Worm (Caenorhabditis elegans): ENCODE results near the gene T10G3.1.

T10G3.1 gene

ce11 chrV:13472062-13472461 is 1.4 kb downstream of the T10G3.1 start:
- TF ChIP-seq sptf-2 (GFP tag; optimal IDR thresholded peaks at IDR 0.05) (no peak), ztf-6 (GFP tag; IDR thresholded peaks at IDR 0.05) (no peak), ceh-91 (GFP tag; IDR thresholded peaks at IDR 0.05) (no peak), aptf-3 (GFP tag; IDR thresholded peaks at IDR 0.05) (no peak), snpc-1.3 (tag; optimal IDR thresholded peaks at IDR 0.05; ENCODE audit: insufficient read depth) (no peak), nfya-2 (GFP tag; IDR thresholded peaks at IDR 0.05) (no peak), ztf-26 (tag; optimal IDR thresholded peaks at IDR 0.05) (no peak), chd-7 (tag; optimal IDR thresholded peaks at IDR 0.05) (no peak), ama-1 (optimal IDR thresholded peaks at IDR 0.05) (no peak), ama-1 (GFP tag; optimal IDR thresholded peaks at IDR 0.05) (no peak)

DNA sequence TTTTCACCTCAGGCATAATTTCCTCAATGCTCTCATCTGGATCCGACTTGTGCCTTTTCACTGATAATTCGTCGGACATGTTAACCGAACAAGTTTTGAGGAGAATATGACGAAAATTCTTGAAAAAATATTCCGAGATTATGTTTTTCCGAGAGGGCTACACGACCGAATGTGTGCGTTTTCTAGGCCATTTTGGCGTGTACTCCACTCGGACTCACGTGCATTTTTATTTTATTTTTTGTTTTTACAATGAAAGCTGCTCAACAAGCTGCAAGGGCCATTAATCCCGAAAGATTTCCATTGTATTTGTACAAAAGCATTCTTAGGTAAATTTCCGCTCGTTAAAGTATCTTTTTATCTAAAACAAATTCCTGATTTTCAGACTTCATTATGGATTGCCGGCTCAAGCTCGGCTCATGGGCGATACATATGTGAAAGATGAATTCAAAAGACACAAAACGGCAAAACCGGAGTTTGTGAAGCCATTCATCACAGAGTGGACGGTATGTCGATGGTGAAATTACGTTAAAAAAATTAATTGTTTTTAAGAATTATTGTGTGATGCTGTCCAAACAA is 5.2 kb downstream of the T10G3.1 start, which contains the start of the genes F25H9.6 and F25H9.7:
Gene F25H9.6 (minus strand): TSS at position 172 of the 576 bp plus-strand sequence.
Gene F25H9.7 (plus strand): TSS at position 187 of the 576 bp plus-strand sequence.
- TF ChIP-seq ekl-4 (GFP tag; IDR thresholded peaks at IDR 0.05) = peak; percentile 59; the same call in 1 of the 2 replicates
- TF ChIP-seq ceh-91 (GFP tag; IDR thresholded peaks at IDR 0.05) = peak; percentile 51; the same call in 1 of the 2 replicates
- peak; percentile 70; the same call in 1 of the 2 replicates for TF ChIP-seq pbrm-1 (GFP tag; IDR thresholded peaks at IDR 0.05)
- peak; percentile 51 for TF ChIP-seq snpc-3.4 (tag; optimal IDR thresholded peaks at IDR 0.05)
- peak; percentile 77 for TF ChIP-seq let-526 (GFP tag; IDR thresholded peaks at IDR 0.05)
- no peak for TF ChIP-seq zfh-2 (GFP tag; conservative IDR thresholded peaks at IDR 0.05)
- TF ChIP-seq egrh-3 (GFP tag; IDR thresholded peaks at IDR 0.05) = no peak; the same call in 1 of the 2 replicates
- 0 out of 2 replicates have a peak, but pooled peaks have one; percentile 58 for TF ChIP-seq nhr-120 (GFP tag; IDR thresholded peaks at IDR 0.05)
- TF ChIP-seq attf-6 (GFP tag; IDR thresholded peaks at IDR 0.05) = peak; percentile 66
- peak; percentile 77 for TF ChIP-seq lin-40 (tag; optimal IDR thresholded peaks at IDR 0.05)
- peak; percentile 52 for TF ChIP-seq lsl-1 (GFP tag; optimal IDR thresholded peaks at IDR 0.05)
- TF ChIP-seq rpc-1 (optimal IDR thresholded peaks at IDR 0.05) = no peak
- no peak for TF ChIP-seq rpc-1 (tag; optimal IDR thresholded peaks at IDR 0.05)
- 0 out of 2 replicates have a peak, but pooled peaks have one; percentile 36 for TF ChIP-seq ceh-40 (GFP tag; IDR thresholded peaks at IDR 0.05)
- TF ChIP-seq ceh-58 (GFP tag; IDR thresholded peaks at IDR 0.05) = no peak
- TF ChIP-seq B0261.1 (tag; optimal IDR thresholded peaks at IDR 0.05) = peak; percentile 11
- TF ChIP-seq F37B4.10 (GFP tag; IDR thresholded peaks at IDR 0.05) = no peak
- TF ChIP-seq K12H6.12 (tag; optimal IDR thresholded peaks at IDR 0.05) = peak; percentile 92
- TF ChIP-seq repo-1 (tag; optimal IDR thresholded peaks at IDR 0.05) = peak; percentile 58
- TF ChIP-seq K11D2.4 (GFP tag; IDR thresholded peaks at IDR 0.05) = peak; percentile 79
- TF ChIP-seq madf-6 (GFP tag; IDR thresholded peaks at IDR 0.05) = peak; percentile 79
- peak; percentile 31 for TF ChIP-seq snpc-1.3 (tag; optimal IDR thresholded peaks at IDR 0.05; ENCODE audit: insufficient read depth)
- peak; percentile 22 for TF ChIP-seq F10E7.11 (tag; optimal IDR thresholded peaks at IDR 0.05)
- TF ChIP-seq mes-4 (tag; optimal IDR thresholded peaks at IDR 0.05) = no peak
- no peak for TF ChIP-seq mel-28 (tag; optimal IDR thresholded peaks at IDR 0.05; ENCODE audit: borderline replicate concordance)
- TF ChIP-seq ZK185.1 (tag; optimal IDR thresholded peaks at IDR 0.05; ENCODE audit: poor library complexity, severe bottlenecking) = peak; percentile 95
- TF ChIP-seq zim-3 (tag; optimal IDR thresholded peaks at IDR 0.05) = peak; percentile 90
- TF ChIP-seq bed-1 (GFP tag; IDR thresholded peaks at IDR 0.05) = 0 out of 2 replicates have a peak, but pooled peaks have one; percentile 37
- TF ChIP-seq dpff-1 (tag; optimal IDR thresholded peaks at IDR 0.05) = no peak
- peak; percentile 53; the same call in 1 of the 2 replicates for TF ChIP-seq egl-44 (GFP tag; IDR thresholded peaks at IDR 0.05)
- peak; percentile 74 for TF ChIP-seq madf-10 (tag; optimal IDR thresholded peaks at IDR 0.05)
- TF ChIP-seq Y67H2A.10 (GFP tag; conservative IDR thresholded peaks at IDR 0.05) = 0 out of 2 replicates have a peak, but pooled peaks have one; percentile 45
- TF ChIP-seq F55B11.4 (tag; optimal IDR thresholded peaks at IDR 0.05; ENCODE audit: borderline replicate concordance, insufficient read depth) = no peak
- peak; percentile 25; the same call in 1 of the 2 replicates for TF ChIP-seq cebp-1 (GFP tag; IDR thresholded peaks at IDR 0.05)
- peak; percentile 62 for TF ChIP-seq cebp-1 (tag; optimal IDR thresholded peaks at IDR 0.05)
- TF ChIP-seq F23B12.7 (tag; optimal IDR thresholded peaks at IDR 0.05; ENCODE audit: insufficient read depth) = peak; percentile 16
- TF ChIP-seq athp-1 (tag; optimal IDR thresholded peaks at IDR 0.05) = peak; percentile 79
- peak; percentile 96 for TF ChIP-seq unc-130 (GFP tag; optimal IDR thresholded peaks at IDR 0.05)
- TF ChIP-seq B0336.3 (GFP tag; IDR thresholded peaks at IDR 0.05) = peak; percentile 57; the same call in 1 of the 2 replicates
- TF ChIP-seq ztf-6 (GFP tag; IDR thresholded peaks at IDR 0.05) = no peak

Data from whole organism, young adult.